Worm (Caenorhabditis elegans): ENCODE measurements around the gene algn-9.
A peak's percentile ranks its signal among the peaks of the same experiment; 100 is the strongest.

algn-9 gene

ce11 chrII:10541923-10542486 lies 42.1 kb upstream of the algn-9 start, which contains the start of gene pro-1 (continued):
- TF ChIP-seq nhr-90 (tag; optimal IDR thresholded peaks at IDR 0.05; ENCODE audit: poor library complexity), result peak; percentile 88
- TF ChIP-seq ceh-90 (tag; optimal IDR thresholded peaks at IDR 0.05), result no peak
- TF ChIP-seq lin-14 (GFP tag; optimal IDR thresholded peaks at IDR 0.05), result peak; percentile 70
- TF ChIP-seq hpl-2 (GFP tag; optimal IDR thresholded peaks at IDR 0.05), result no peak
- peak; percentile 64 to 76 for TF ChIP-seq efl-1 (optimal IDR thresholded peaks at IDR 0.05)
- TF ChIP-seq efl-1 (GFP tag; optimal IDR thresholded peaks at IDR 0.05 in 1 of 2), result peak; percentile 70 to 98
- TF ChIP-seq aha-1 (tag; optimal IDR thresholded peaks at IDR 0.05), result no peak
- TF ChIP-seq sox-4 (tag; optimal IDR thresholded peaks at IDR 0.05), result no peak
- peak; percentile 64 for TF ChIP-seq blmp-1 (tag; optimal IDR thresholded peaks at IDR 0.05)
- TF ChIP-seq ztf-11 (tag; optimal IDR thresholded peaks at IDR 0.05), result peak in 1 of 2 experiments; percentile 62
- TF ChIP-seq ceh-8 (GFP tag; optimal IDR thresholded peaks at IDR 0.05), result no peak
- TF ChIP-seq irx-1 (tag; optimal IDR thresholded peaks at IDR 0.05), result peak; percentile 80
- peak; percentile 66 to 83 for TF ChIP-seq lin-35 (GFP tag; optimal IDR thresholded peaks at IDR 0.05)
- TF ChIP-seq dsc-1 (tag; optimal IDR thresholded peaks at IDR 0.05), result peak; percentile 76
- peak; percentile 4 for TF ChIP-seq jun-1 (tag; optimal IDR thresholded peaks at IDR 0.05)
- TF ChIP-seq ets-5 (GFP tag; IDR thresholded peaks at IDR 0.05), result no peak
- no peak for TF ChIP-seq nhr-28 (tag; optimal IDR thresholded peaks at IDR 0.05)
- TF ChIP-seq mab-9 (GFP tag; IDR thresholded peaks at IDR 0.05), result peak; percentile 37
- TF ChIP-seq unc-86 (tag; optimal IDR thresholded peaks at IDR 0.05), result peak; percentile 60
- peak; percentile 52 for TF ChIP-seq pax-3 (tag; optimal IDR thresholded peaks at IDR 0.05)
- peak; percentile 43 for TF ChIP-seq lin-39 (tag; optimal IDR thresholded peaks at IDR 0.05)
- no peak for TF ChIP-seq vab-15 (tag; optimal IDR thresholded peaks at IDR 0.05)
- no peak for TF ChIP-seq Y116A8C.19 (tag; optimal IDR thresholded peaks at IDR 0.05; ENCODE audit: borderline replicate concordance)
- peak; percentile 50 for TF ChIP-seq elt-2 (tag; optimal IDR thresholded peaks at IDR 0.05)
- TF ChIP-seq ceh-88 (GFP tag; IDR thresholded peaks at IDR 0.05), result peak; percentile 85
- peak; percentile 97 for TF ChIP-seq F16B12.6 (tag; optimal IDR thresholded peaks at IDR 0.05)
- TF ChIP-seq lin-15B (tag; optimal IDR thresholded peaks at IDR 0.05), result no peak
- TF ChIP-seq snu-23 (GFP tag; optimal IDR thresholded peaks at IDR 0.05), result peak; percentile 84
- TF ChIP-seq sup-37 (GFP tag; optimal IDR thresholded peaks at IDR 0.05), result no peak
- TF ChIP-seq ztf-4 (tag; optimal IDR thresholded peaks at IDR 0.05), result peak; percentile 92
- peak; percentile 64 for TF ChIP-seq skn-1 (tag; optimal IDR thresholded peaks at IDR 0.05)
- no peak for TF ChIP-seq C34B4.2 (tag; optimal IDR thresholded peaks at IDR 0.05)
- TF ChIP-seq hlh-17 (GFP tag; optimal IDR thresholded peaks at IDR 0.05; ENCODE audit: borderline replicate concordance), result no peak
- peak; percentile 89 for TF ChIP-seq aly-2 (tag; optimal IDR thresholded peaks at IDR 0.05)
- TF ChIP-seq fkh-8 (tag; optimal IDR thresholded peaks at IDR 0.05), result peak; percentile 46
- peak; percentile 81 for TF ChIP-seq rnt-1 (tag; optimal IDR thresholded peaks at IDR 0.05)
- peak; percentile 74 for TF ChIP-seq grh-1 (GFP tag; IDR thresholded peaks at IDR 0.05)
- no peak for TF ChIP-seq zag-1 (tag; optimal IDR thresholded peaks at IDR 0.05)
- no peak for TF ChIP-seq fkh-10 (GFP tag; optimal IDR thresholded peaks at IDR 0.05)
- TF ChIP-seq elt-3 (tag; optimal IDR thresholded peaks at IDR 0.05), result peak in 2 of 6 experiments; percentile 42 to 77

- TF ChIP-seq nhr-76 (tag; optimal IDR thresholded peaks at IDR 0.05) (no peak), rnt-1 (tag; optimal IDR thresholded peaks at IDR 0.05) (no peak), pag-3 (tag; optimal IDR thresholded peaks at IDR 0.05; ENCODE audit: borderline replicate concordance, insufficient read depth) (no peak), ceh-8 (GFP tag; optimal IDR thresholded peaks at IDR 0.05) (no peak), efl-3 (GFP tag; optimal IDR thresholded peaks at IDR 0.05) (no peak), hlh-17 (GFP tag; optimal IDR thresholded peaks at IDR 0.05; ENCODE audit: borderline replicate concordance) (no peak), ceh-90 (tag; optimal IDR thresholded peaks at IDR 0.05) (no peak), mab-9 (GFP tag; IDR thresholded peaks at IDR 0.05) (peak; percentile 17; the same call in 1 of the 2 replicates), nhr-77 (tag; optimal IDR thresholded peaks at IDR 0.05) (no peak), ztf-4 (tag; optimal IDR thresholded peaks at IDR 0.05) (peak; percentile 73), nhr-85 (tag) (no peak), blmp-1 (tag; optimal IDR thresholded peaks at IDR 0.05) (peak; percentile 6), skn-1 (tag; optimal IDR thresholded peaks at IDR 0.05) (no peak), vab-15 (tag; optimal IDR thresholded peaks at IDR 0.05) (no peak), grh-1 (GFP tag; IDR thresholded peaks at IDR 0.05) (no peak), ztf-11 (tag; optimal IDR thresholded peaks at IDR 0.05) (no peak), snu-23 (GFP tag; optimal IDR thresholded peaks at IDR 0.05) (no peak), lin-13 (GFP tag; optimal IDR thresholded peaks at IDR 0.05) (no peak), nhr-71 (tag; optimal IDR thresholded peaks at IDR 0.05) (no peak), pqm-1 (tag; optimal IDR thresholded peaks at IDR 0.05) (no peak), sup-37 (GFP tag; optimal IDR thresholded peaks at IDR 0.05) (peak; percentile 15), lin-14 (GFP tag; optimal IDR thresholded peaks at IDR 0.05) (no peak), zag-1 (tag; optimal IDR thresholded peaks at IDR 0.05) (no peak)
Measured at ce11 chrII:10542654-10543456, 41.3 kb upstream of the algn-9 start.

All from whole organism, L1 larva.